In the genomic region with DNA sequence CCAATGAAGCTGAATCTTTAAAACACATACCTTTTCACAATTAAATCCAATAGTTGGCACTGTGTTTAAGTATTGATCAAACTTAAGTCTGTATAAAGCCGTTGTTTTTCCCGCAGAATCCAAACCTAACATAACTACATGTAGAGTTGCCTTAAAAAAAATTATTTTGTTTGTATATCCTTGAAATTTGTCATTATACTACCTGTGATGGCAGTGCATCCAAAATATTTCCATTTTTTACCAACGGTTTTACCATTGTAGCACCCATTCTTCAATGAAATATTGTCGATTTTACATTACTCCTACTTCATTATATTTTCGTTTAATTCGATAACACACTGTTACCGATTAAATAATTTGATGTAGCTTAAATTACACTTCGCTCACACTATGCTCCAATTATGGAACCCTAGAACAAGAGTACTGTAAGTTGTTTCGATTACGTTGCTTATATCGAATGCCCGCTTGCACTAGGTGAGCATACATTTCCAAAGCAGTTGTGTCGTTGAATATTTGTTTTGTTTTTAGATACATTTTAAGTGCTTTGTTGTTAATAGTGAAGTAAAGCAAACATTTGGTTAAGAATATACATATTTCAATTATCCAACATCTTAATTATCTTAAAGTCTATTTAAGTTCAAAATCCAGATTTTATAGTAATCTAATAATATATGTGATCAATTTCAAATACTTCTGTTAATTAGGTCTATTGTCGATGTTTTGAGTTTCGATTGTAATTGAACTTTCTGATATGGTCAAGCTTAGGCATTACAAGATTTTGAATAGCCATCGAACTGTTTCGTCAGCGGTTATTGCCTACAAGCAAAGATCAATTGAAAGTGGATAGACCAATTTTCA, we compare ENCODE assay signal across 1 fruit fly cellular context.
TF ChIP-seq lines count a peak whose summit lies in the region.

Gene Arl4 (minus strand): TSS at position 328 of the 858 bp plus-strand sequence.

TF ChIP-seq in whole organism, embryonic, 481 proteins besides CTCF, POLR2A, EP300 and RAD21 (continued from another document):
- TF ChIP-seq Pdp1 (GFP tag; optimal IDR thresholded peaks at IDR 0.05; lab: Kevin White, UChicago) (peak; percentile 19 to 70), Sry-β (GFP tag; optimal IDR thresholded peaks at IDR 0.05; lab: Kevin White, UChicago) (peak; percentile 47), Sox102F (GFP tag; optimal IDR thresholded peaks at IDR 0.05; lab: Kevin White, UChicago) (no peak), zfh2 (GFP tag; optimal IDR thresholded peaks at IDR 0.05; lab: Kevin White, UChicago) (peak; percentile 16), onecut (GFP tag; IDR thresholded peaks at IDR 0.05; lab: Robert Waterston, UW) (0 out of 2 replicates have a peak, but pooled peaks have one; percentile 6), CG13287 (GFP tag; IDR thresholded peaks at IDR 0.05; lab: Robert Waterston, UW; ENCODE audit: partially characterized antibody) (peak; percentile 38; the same call in 1 of the 2 replicates), CG8089 (GFP tag; optimal IDR thresholded peaks at IDR 0.05; lab: Kevin White, UChicago) (peak; percentile 57), CG11085 (GFP tag; IDR thresholded peaks at IDR 0.05; lab: Robert Waterston, UW) (no peak), MESR4 (GFP tag; optimal IDR thresholded peaks at IDR 0.05; lab: Kevin White, UChicago) (peak; percentile 75), lola (GFP tag; optimal IDR thresholded peaks at IDR 0.05; lab: Kevin White, UChicago) (peak in 1 of 3 experiments; percentile 89), CG13424 (tag; optimal IDR thresholded peaks at IDR 0.05; lab: Kevin White, UChicago) (peak; percentile 7), Ets65A (GFP tag; lab: Kevin White, UChicago) (peak; percentile 94), Dip3 (GFP tag; optimal IDR thresholded peaks at IDR 0.05; lab: Kevin White, UChicago) (peak; percentile 16), CG3065 (GFP tag; optimal IDR thresholded peaks at IDR 0.05; lab: Kevin White, UChicago) (peak; percentile 8), CG12769 (tag; optimal IDR thresholded peaks at IDR 0.05; lab: Kevin White, UChicago) (peak; percentile 33), CG4617 (GFP tag; optimal IDR thresholded peaks at IDR 0.05; lab: Kevin White, UChicago; ENCODE audit: borderline replicate concordance) (peak; percentile 86), kni (GFP tag; optimal IDR thresholded peaks at IDR 0.05; lab: Kevin White, UChicago) (peak; percentile 57), HmgZ (tag; optimal IDR thresholded peaks at IDR 0.05; lab: Kevin White, UChicago) (peak; percentile 60), row (GFP tag; IDR thresholded peaks at IDR 0.05; lab: Robert Waterston, UW) (peak; percentile 86), Fer3 (tag; optimal IDR thresholded peaks at IDR 0.05; lab: Kevin White, UChicago) (peak; percentile 22), CG31388 (GFP tag; optimal IDR thresholded peaks at IDR 0.05; lab: Kevin White, UChicago) (no peak), CG33213 (GFP tag; optimal IDR thresholded peaks at IDR 0.05; lab: Kevin White, UChicago) (peak; percentile 25), nom (GFP tag; optimal IDR thresholded peaks at IDR 0.05; lab: Kevin White, UChicago) (peak; percentile 20), CG2120 (GFP tag; optimal IDR thresholded peaks at IDR 0.05; lab: Kevin White, UChicago) (peak; percentile 26), CG2712 (tag; optimal IDR thresholded peaks at IDR 0.05; lab: Kevin White, UChicago) (peak; percentile 3), tin (GFP tag; optimal IDR thresholded peaks at IDR 0.05; lab: Kevin White, UChicago) (no peak), ranshi (GFP tag; IDR thresholded peaks at IDR 0.05; lab: Robert Waterston, UW) (no peak), CG2199 (GFP tag; IDR thresholded peaks at IDR 0.05; lab: Robert Waterston, UW) (peak; percentile 59; the same call in 2 of the 3 replicates), C15 (GFP tag; IDR thresholded peaks at IDR 0.05; lab: Robert Waterston, UW) (no peak), CG30020 (tag; optimal IDR thresholded peaks at IDR 0.05; lab: Kevin White, UChicago) (peak; percentile 97), pfk (GFP tag; optimal IDR thresholded peaks at IDR 0.05; lab: Kevin White, UChicago) (peak; percentile 87), wek (GFP tag; optimal IDR thresholded peaks at IDR 0.05; lab: Kevin White, UChicago) (peak; percentile 30), kay (GFP tag; optimal IDR thresholded peaks at IDR 0.05; lab: Kevin White, UChicago) (no peak), nmo (GFP tag; optimal IDR thresholded peaks at IDR 0.05; lab: Kevin White, UChicago) (no peak), Myb (GFP tag; optimal IDR thresholded peaks at IDR 0.05; lab: Kevin White, UChicago) (peak; percentile 41), Dfd (GFP tag; optimal IDR thresholded peaks at IDR 0.05; lab: Kevin White, UChicago) (peak in 1 of 2 experiments; percentile 80), fu2 (GFP tag; optimal IDR thresholded peaks at IDR 0.05; lab: Kevin White, UChicago) (peak; percentile 36), Med (GFP tag; lab: Kevin White, UChicago) (peak; percentile 65), CG5953 (GFP tag; IDR thresholded peaks at IDR 0.05; lab: Robert Waterston, UW) (no peak), Fer2 (tag; optimal IDR thresholded peaks at IDR 0.05; lab: Kevin White, UChicago) (peak; percentile 8), CG18599 (GFP tag; optimal IDR thresholded peaks at IDR 0.05; lab: Kevin White, UChicago) (no peak), BEAF-32 (GFP tag; optimal IDR thresholded peaks at IDR 0.05; lab: Kevin White, UChicago) (peak; percentile 63), CG9932 (GFP tag; IDR thresholded peaks at IDR 0.05; lab: Robert Waterston, UW) (no peak), CG12659 (GFP tag; optimal IDR thresholded peaks at IDR 0.05; lab: Kevin White, UChicago) (peak; percentile 59), dpn (GFP tag; optimal IDR thresholded peaks at IDR 0.05; lab: Kevin White, UChicago) (peak; percentile 8 to 11), CG1024 (GFP tag; IDR thresholded peaks at IDR 0.05; lab: Robert Waterston, UW) (peak; percentile 99), gem (tag; optimal IDR thresholded peaks at IDR 0.05; lab: Kevin White, UChicago) (peak; percentile 17), CG7745 (tag; optimal IDR thresholded peaks at IDR 0.05; lab: Kevin White, UChicago) (no peak), cad (GFP tag; optimal IDR thresholded peaks at IDR 0.05; lab: Kevin White, UChicago) (no peak), gfzf (GFP tag; optimal IDR thresholded peaks at IDR 0.05; lab: Kevin White, UChicago) (peak; percentile 28), mam (GFP tag; optimal IDR thresholded peaks at IDR 0.05; lab: Kevin White, UChicago) (peak; percentile 26), CG2889 (GFP tag; IDR thresholded peaks at IDR 0.05; lab: Robert Waterston, UW) (no peak), ssp (GFP tag; IDR thresholded peaks at IDR 0.05; lab: Robert Waterston, UW) (peak; percentile 99), CG7357 (GFP tag; IDR thresholded peaks at IDR 0.05; lab: Robert Waterston, UW) (peak; percentile 98), Eip74EF (GFP tag; optimal IDR thresholded peaks at IDR 0.05; lab: Kevin White, UChicago) (no peak), CG13894 (tag; optimal IDR thresholded peaks at IDR 0.05; lab: Kevin White, UChicago) (peak; percentile 72), HLH3B (GFP tag; IDR thresholded peaks at IDR 0.05; lab: Robert Waterston, UW) (0 out of 2 replicates have a peak, but pooled peaks have one; percentile 12), CG17802 (tag; optimal IDR thresholded peaks at IDR 0.05; lab: Kevin White, UChicago) (peak; percentile 98), ind (GFP tag; optimal IDR thresholded peaks at IDR 0.05; lab: Kevin White, UChicago) (peak; percentile 16), Ets97D (GFP tag; optimal IDR thresholded peaks at IDR 0.05; lab: Kevin White, UChicago) (peak; percentile 63), CG17186 (GFP tag; optimal IDR thresholded peaks at IDR 0.05; lab: Kevin White, UChicago) (peak; percentile 13), peb (GFP tag; IDR thresholded peaks at IDR 0.05; lab: Robert Waterston, UW) (no peak), CG13624 (GFP tag; optimal IDR thresholded peaks at IDR 0.05; lab: Kevin White, UChicago) (peak; percentile 45), CG30403 (GFP tag; optimal IDR thresholded peaks at IDR 0.05; lab: Kevin White, UChicago) (peak; percentile 5), abd-A (tag; optimal IDR thresholded peaks at IDR 0.05; lab: Kevin White, UChicago) (no peak), Lhr (GFP tag; optimal IDR thresholded peaks at IDR 0.05; lab: Kevin White, UChicago) (peak; percentile 69), CG3995 (GFP tag; optimal IDR thresholded peaks at IDR 0.05; lab: Kevin White, UChicago) (peak; percentile 43), CG11723 (GFP tag; optimal IDR thresholded peaks at IDR 0.05; lab: Kevin White, UChicago) (peak; percentile 98), CG11695 (GFP tag; IDR thresholded peaks at IDR 0.05; lab: Robert Waterston, UW) (0 out of 3 replicates have a peak, but pooled peaks have one; percentile 11), CG17361 (GFP tag; IDR thresholded peaks at IDR 0.05; lab: Robert Waterston, UW) (peak; percentile 60; the same call in 1 of the 3 replicates), pzg (GFP tag; optimal IDR thresholded peaks at IDR 0.05; lab: Kevin White, UChicago) (peak; percentile 87), salm (tag; optimal IDR thresholded peaks at IDR 0.05; lab: Kevin White, UChicago) (no peak), CG18619 (GFP tag; optimal IDR thresholded peaks at IDR 0.05; lab: Kevin White, UChicago) (no peak), Xbp1 (GFP tag; optimal IDR thresholded peaks at IDR 0.05; lab: Kevin White, UChicago) (peak; percentile 34), B-H2 (GFP tag; optimal IDR thresholded peaks at IDR 0.05; lab: Kevin White, UChicago) (peak; percentile 25), CG1603 (tag; optimal IDR thresholded peaks at IDR 0.05; lab: Kevin White, UChicago) (peak; percentile 99), CG10431 (GFP tag; optimal IDR thresholded peaks at IDR 0.05; lab: Kevin White, UChicago) (peak; percentile 94), zen (tag; optimal IDR thresholded peaks at IDR 0.05; lab: Kevin White, UChicago) (peak; percentile 48), phol (tag; optimal IDR thresholded peaks at IDR 0.05; lab: Kevin White, UChicago) (peak; percentile 67), rib (GFP tag; IDR thresholded peaks at IDR 0.05; lab: Robert Waterston, UW) (no peak), CG14710 (tag; optimal IDR thresholded peaks at IDR 0.05; lab: Kevin White, UChicago) (peak; percentile 56)
